Fruit fly (Drosophila melanogaster) whole organism, prepupa: ENCODE data around the gene Ctr1C.

Experiments
- Blimp-1 ChIP-seq: fragments of 200-800 bp; sonication (Bioruptor generic); optimal IDR thresholded peaks from 3 replicates; lab custom pipeline; 2017; ENCODE audit warnings: missing biosample characterization, missing genetic modification characterization, mild to moderate bottlenecking, moderate library complexity, missing genetic modification reagents
- CG31627 ChIP-seq: fragments of 200-800 bp; sonication (Bioruptor generic); optimal IDR thresholded peaks from 3 replicates; lab custom pipeline; 2016; ENCODE audit warnings: missing biosample characterization, missing genetic modification characterization
- CG32006 ChIP-seq: fragments of 200-800 bp; sonication (Bioruptor generic); optimal IDR thresholded peaks from 3 replicates; lab custom pipeline; 2017; ENCODE audit warnings: missing biosample characterization, mild to moderate bottlenecking, missing genetic modification characterization
- CG6276 ChIP-seq: fragments of 200-800 bp; sonication (Bioruptor generic); optimal IDR thresholded peaks from 2 replicates; lab custom pipeline; 2017; ENCODE audit warnings: missing biosample characterization, mild to moderate bottlenecking, missing genetic modification characterization
- CG8632 ChIP-seq: fragments of 200-800 bp; sonication (Bioruptor generic); optimal IDR thresholded peaks from 3 replicates; lab custom pipeline; 2016; ENCODE audit warnings: missing biosample characterization, missing genetic modification characterization
- CG9139 ChIP-seq: fragments of 200-800 bp; sonication (Bioruptor generic); optimal IDR thresholded peaks from 3 replicates; lab custom pipeline; 2017; ENCODE audit warnings: missing biosample characterization, mild to moderate bottlenecking, missing genetic modification characterization
- dsx ChIP-seq: fragments of 200-800 bp; optimal IDR thresholded peaks from 3 replicates; lab custom pipeline; 2019; ENCODE audit warnings: missing biosample characterization, mild to moderate bottlenecking, missing genetic modification characterization, moderate library complexity; ENCODE audit not compliant: poor library complexity, severe bottlenecking
- fd59A ChIP-seq: fragments of 200-800 bp; sonication (Bioruptor generic); optimal IDR thresholded peaks from 2 replicates; lab custom pipeline; 2017; ENCODE audit warnings: missing biosample characterization, mild to moderate bottlenecking, missing genetic modification characterization, missing genetic modification reagents

- TF ChIP-seq Blimp-1 (GFP tag; lab: Kevin White, UChicago): no peak
- no peak for TF ChIP-seq CG32006 (GFP tag; lab: Kevin White, UChicago)
- TF ChIP-seq CG8632 (GFP tag; lab: Kevin White, UChicago): no peak
- no peak for TF ChIP-seq CG6276
- TF ChIP-seq dsx (GFP tag; lab: Kevin White, UChicago): no peak
- TF ChIP-seq CG9139 (GFP tag; lab: Kevin White, UChicago): no peak
- TF ChIP-seq fd59A: no peak
- no peak for TF ChIP-seq CG31627
These were observed 38.1 kb downstream of the Ctr1C start for dm6 chr3R:30926033-30926432.
